Worm (Caenorhabditis elegans) whole organism, late embryonic: ENCODE measurements around the gene sra-33.

Experiments
- ama-1 ChIP-seq: fragments of 150-350 bp; optimal IDR thresholded peaks from 2 replicates; lab custom pipeline; 2014
- ceh-19 ChIP-seq: fragments of 200-800 bp; sonication (Bioruptor generic); optimal IDR thresholded peaks from 2 replicates; lab custom pipeline; 2018; ENCODE audit warnings: mild to moderate bottlenecking, missing genetic modification characterization, missing compliant biosample characterization
- ceh-2 ChIP-seq: sonication (generic microtip); optimal IDR thresholded peaks from 2 replicates; lab custom pipeline; 2016; ENCODE audit warnings: missing genotype, missing genetic modification characterization, missing compliant biosample characterization
- ets-4 ChIP-seq: sonication (generic microtip); optimal IDR thresholded peaks from 2 replicates; lab custom pipeline; 2016; ENCODE audit warnings: missing genetic modification characterization, missing compliant biosample characterization
- fkh-10 ChIP-seq: fragments of 150-350 bp; optimal IDR thresholded peaks from 2 replicates; lab custom pipeline; 2014; ENCODE audit warnings: missing biosample characterization, missing genetic modification reagents, missing genetic modification characterization
- pqm-1 ChIP-seq: sonication (generic microtip); optimal IDR thresholded peaks from 2 replicates; lab custom pipeline; 2016; ENCODE audit warnings: missing genetic modification characterization, missing compliant biosample characterization
- unc-55 ChIP-seq: sonication (generic microtip); optimal IDR thresholded peaks from 2 replicates; lab custom pipeline; 2017; ENCODE audit warnings: missing biosample characterization, missing genetic modification reagents, missing genetic modification characterization
- unc-86 ChIP-seq: sonication (generic microtip); optimal IDR thresholded peaks from 2 replicates; lab custom pipeline; 2016; ENCODE audit warnings: missing genetic modification characterization, missing compliant biosample characterization

DNA sequence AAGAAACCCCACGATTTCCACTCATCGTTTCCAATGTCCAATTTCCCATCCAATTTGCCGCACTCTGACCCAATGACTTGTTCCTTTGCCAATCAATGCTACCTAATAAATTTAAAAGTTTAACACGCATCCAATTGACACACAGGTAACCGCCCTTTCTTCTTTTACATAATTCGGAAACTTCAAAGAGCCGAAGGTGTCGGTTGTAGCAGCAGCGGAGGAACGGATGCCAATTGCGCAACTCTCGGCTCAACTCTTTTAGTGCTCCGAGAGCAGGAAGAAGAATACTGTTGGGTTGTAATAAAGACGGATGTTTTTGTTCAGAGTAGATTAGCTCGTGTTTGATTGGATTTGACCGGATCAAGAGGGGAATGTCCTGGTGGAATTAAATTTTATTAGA lies 19.8 kb downstream of the sra-33 start:
- TF ChIP-seq unc-86 (tag; lab: Kevin White, UChicago) (no peak), ets-4 (tag; lab: Kevin White, UChicago) (no peak), unc-55 (no peak), fkh-10 (GFP tag; lab: Kevin White, UChicago) (no peak), ceh-19 (GFP tag; lab: Kevin White, UChicago) (no peak), ceh-2 (tag; lab: Kevin White, UChicago) (no peak), ama-1 (lab: Kevin White, UChicago) (no peak), pqm-1 (tag; lab: Kevin White, UChicago) (no peak)
